Fruit fly (Drosophila melanogaster) whole organism, embryonic: ENCODE results near the gene CG32793.

Source experiments
- BEAF-32 ChIP-seq: fragments of 200-800 bp; sonication (Bioruptor generic); optimal IDR thresholded peaks from 3 replicates; lab custom pipeline; 2017; ENCODE audit warnings: missing biosample characterization, missing genetic modification characterization, mild to moderate bottlenecking, moderate library complexity, missing genetic modification reagents
- C15 ChIP-seq: fragments of 200-800 bp; sonication (Bioruptor generic); IDR thresholded peaks from 3 replicates; pipeline ENCODE4 v1.3.6; 2022; ENCODE audit warnings: missing biosample characterization, missing genetic modification characterization
- CG10321 ChIP-seq: fragments of 200-800 bp; sonication (Bioruptor generic); IDR thresholded peaks from 2 replicates; pipeline ENCODE4 v1.3.6; 2022; ENCODE audit warnings: missing biosample characterization, missing genetic modification characterization
- CG10654 ChIP-seq: fragments of 200-800 bp; sonication (Bioruptor generic); optimal IDR thresholded peaks from 2 replicates; lab custom pipeline; 2016; ENCODE audit warnings: missing biosample characterization, missing genetic modification characterization
- CG10959 ChIP-seq: fragments of 200-800 bp; sonication (Bioruptor generic); IDR thresholded peaks from 2 replicates; pipeline ENCODE4 v1.3.6; 2022; ENCODE audit warnings: missing biosample characterization, missing genetic modification characterization
- CG11504 ChIP-seq: fragments of 200-800 bp; sonication (Bioruptor generic); optimal IDR thresholded peaks from 3 replicates; lab custom pipeline; 2019; ENCODE audit warnings: missing biosample characterization, mild to moderate bottlenecking, missing genetic modification characterization, moderate library complexity
- CG11723 ChIP-seq: fragments of 200-800 bp; sonication (Bioruptor generic); optimal IDR thresholded peaks from 2 replicates; lab custom pipeline; 2017; ENCODE audit warnings: missing biosample characterization, mild to moderate bottlenecking, missing genetic modification characterization
- CG12155 ChIP-seq: fragments of 200-800 bp; sonication (Bioruptor generic); optimal IDR thresholded peaks from 3 replicates; lab custom pipeline; 2016; ENCODE audit warnings: missing biosample characterization, missing genetic modification characterization
- CG13123 ChIP-seq: fragments of 200-800 bp; sonication (Bioruptor generic); optimal IDR thresholded peaks from 2 replicates; lab custom pipeline; 2016; ENCODE audit warnings: missing biosample characterization, missing genetic modification characterization
- CG13296 ChIP-seq: fragments of 200-800 bp; sonication (Bioruptor generic); optimal IDR thresholded peaks from 3 replicates; lab custom pipeline; 2018; ENCODE audit warnings: missing biosample characterization, mild to moderate bottlenecking, missing genetic modification characterization
- CG13775 ChIP-seq: fragments of 200-800 bp; sonication (Bioruptor generic); optimal IDR thresholded peaks from 3 replicates; lab custom pipeline; 2017; ENCODE audit warnings: missing biosample characterization, mild to moderate bottlenecking, missing genetic modification characterization
- CG13894 ChIP-seq: fragments of 200-800 bp; sonication (Bioruptor generic); optimal IDR thresholded peaks from 3 replicates; lab custom pipeline; 2018; ENCODE audit warnings: missing biosample characterization, mild to moderate bottlenecking, missing genetic modification characterization, moderate library complexity
- CG14710 ChIP-seq: fragments of 200-800 bp; sonication (Bioruptor generic); optimal IDR thresholded peaks from 3 replicates; lab custom pipeline; 2019; ENCODE audit warnings: missing biosample characterization, mild to moderate bottlenecking, missing genetic modification characterization, moderate library complexity
- CG17568 ChIP-seq: fragments of 200-800 bp; sonication (Bioruptor generic); optimal IDR thresholded peaks from 2 replicates; lab custom pipeline; 2018; ENCODE audit warnings: missing biosample characterization, mild to moderate bottlenecking, missing genetic modification characterization, moderate library complexity
- CG18619 ChIP-seq: fragments of 200-800 bp; sonication (Bioruptor generic); optimal IDR thresholded peaks from 3 replicates; lab custom pipeline; 2017; ENCODE audit warnings: missing biosample characterization, mild to moderate bottlenecking, missing genetic modification characterization
- CG2889 ChIP-seq: fragments of 200-800 bp; sonication (Bioruptor generic); IDR thresholded peaks from 3 replicates; pipeline ENCODE4 v1.3.6; 2022; ENCODE audit warnings: missing biosample characterization, missing genetic modification characterization
- CG31441 ChIP-seq: fragments of 200-800 bp; sonication (Bioruptor generic); IDR thresholded peaks from 2 replicates; pipeline ENCODE4 v1.3.6; 2022; ENCODE audit warnings: missing biosample characterization, missing genetic modification characterization
- CG4820 ChIP-seq: fragments of 200-800 bp; sonication (Bioruptor generic); optimal IDR thresholded peaks from 3 replicates; lab custom pipeline; 2016; ENCODE audit warnings: missing biosample characterization, missing genetic modification characterization
- CG5953 ChIP-seq: fragments of 200-800 bp; sonication (Bioruptor generic); IDR thresholded peaks from 2 replicates; pipeline ENCODE4 v1.3.6; 2022; ENCODE audit warnings: missing biosample characterization, missing genetic modification characterization
- CG6689 ChIP-seq: fragments of 200-800 bp; sonication (Bioruptor generic); IDR thresholded peaks from 2 replicates; pipeline ENCODE4 v1.3.6; 2022; ENCODE audit warnings: missing biosample characterization, missing genetic modification characterization
- CG7357 ChIP-seq: fragments of 200-800 bp; sonication (Bioruptor generic); IDR thresholded peaks from 3 replicates; pipeline ENCODE4 v1.3.6; 2022; ENCODE audit warnings: missing biosample characterization, missing genetic modification characterization
- CG9437 ChIP-seq: fragments of 200-800 bp; sonication (Bioruptor generic); optimal IDR thresholded peaks from 2 replicates; lab custom pipeline; 2018; ENCODE audit warnings: missing biosample characterization, mild to moderate bottlenecking, missing genetic modification characterization
- CG9817 ChIP-seq: fragments of 200-800 bp; sonication (Bioruptor generic); optimal IDR thresholded peaks from 2 replicates; lab custom pipeline; 2018; ENCODE audit warnings: missing biosample characterization, mild to moderate bottlenecking, missing genetic modification characterization, moderate library complexity
- CrebB ChIP-seq: fragments of 200-800 bp; sonication (Bioruptor generic); optimal IDR thresholded peaks from 3 replicates; lab custom pipeline; 2018; ENCODE audit warnings: missing biosample characterization, mild to moderate bottlenecking, missing genetic modification characterization
- Dip3 ChIP-seq: fragments of 200-800 bp; sonication (Bioruptor generic); optimal IDR thresholded peaks from 3 replicates; lab custom pipeline; 2016; ENCODE audit warnings: missing biosample characterization, missing genetic modification characterization
- Gug ChIP-seq: fragments of 200-800 bp; sonication (Bioruptor generic); IDR thresholded peaks from 4 replicates; pipeline ENCODE4 v1.3.6; 2022; ENCODE audit warnings: missing biosample characterization, missing genetic modification characterization
- HLH3B ChIP-seq: fragments of 200-800 bp; sonication (Bioruptor generic); IDR thresholded peaks from 2 replicates; pipeline ENCODE4 v1.3.6; 2022; ENCODE audit warnings: missing biosample characterization, missing genetic modification characterization
- HLHmδ ChIP-seq: fragments of 200-800 bp; sonication (Bioruptor generic); optimal IDR thresholded peaks from 2 replicates; lab custom pipeline; 2018; ENCODE audit warnings: missing biosample characterization, mild to moderate bottlenecking, missing genetic modification characterization, moderate library complexity
- Hmr ChIP-seq: fragments of 200-800 bp; sonication (Bioruptor generic); optimal IDR thresholded peaks from 3 replicates; lab custom pipeline; 2017; ENCODE audit warnings: mild to moderate bottlenecking, missing biosample characterization, missing genetic modification reagents, missing genetic modification characterization
- MBD-R2 ChIP-seq: fragments of 200-800 bp; sonication (Bioruptor generic); IDR thresholded peaks from 2 replicates; pipeline ENCODE4 v1.3.6; 2022; ENCODE audit warnings: missing biosample characterization, missing genetic modification characterization
- MESR4 ChIP-seq: fragments of 200-800 bp; sonication (Bioruptor generic); optimal IDR thresholded peaks from 2 replicates; lab custom pipeline; 2018; ENCODE audit warnings: missing biosample characterization, mild to moderate bottlenecking, missing genetic modification characterization, moderate library complexity
- Optix ChIP-seq: fragments of 200-800 bp; sonication (Bioruptor generic); IDR thresholded peaks from 3 replicates; pipeline ENCODE4 v1.3.6; 2022; ENCODE audit warnings: missing biosample characterization, missing genetic modification characterization
- PHDP ChIP-seq: fragments of 200-800 bp; sonication (Bioruptor generic); optimal IDR thresholded peaks from 3 replicates; lab custom pipeline; 2018; ENCODE audit warnings: missing biosample characterization, mild to moderate bottlenecking, missing genetic modification characterization, moderate library complexity
- Trl ChIP-seq, 3 experiments: fragments of >200 bp in 2 of 3; fragments of 200-800 bp in 1 of 3; sonication (Bioruptor generic) in 1 of 3; optimal IDR thresholded peaks; 2 replicates in 1 of 3; 3 replicates in 2 of 3; lab custom pipeline; 2016 to 2017; ENCODE audit warnings: missing biosample characterization in 1 of 3, missing genetic modification characterization in 1 of 3
- ara ChIP-seq: fragments of 200-800 bp; sonication (Bioruptor generic); IDR thresholded peaks from 2 replicates; pipeline ENCODE4 v1.3.6; 2022; ENCODE audit warnings: missing biosample characterization, missing genetic modification characterization
- bcd ChIP-seq: fragments of 200-800 bp; sonication (Bioruptor generic); optimal IDR thresholded peaks from 2 replicates; lab custom pipeline; 2017; ENCODE audit warnings: missing biosample characterization, mild to moderate bottlenecking, missing genetic modification characterization
- btn ChIP-seq: fragments of 200-800 bp; sonication (Bioruptor generic); optimal IDR thresholded peaks from 2 replicates; lab custom pipeline; 2016; ENCODE audit warnings: missing biosample characterization, missing genetic modification characterization
- crc ChIP-seq: fragments of 200-800 bp; sonication (Bioruptor generic); optimal IDR thresholded peaks from 2 replicates; lab custom pipeline; 2016; ENCODE audit warnings: missing biosample characterization, missing genetic modification characterization
- en ChIP-seq: fragments of 200-800 bp; sonication (Bioruptor generic); optimal IDR thresholded peaks from 2 replicates; lab custom pipeline; 2016; ENCODE audit warnings: missing biosample characterization, missing genetic modification characterization
- gem ChIP-seq: fragments of 200-800 bp; sonication (Bioruptor generic); optimal IDR thresholded peaks from 2 replicates; lab custom pipeline; 2019; ENCODE audit warnings: missing biosample characterization, mild to moderate bottlenecking, missing genetic modification characterization, moderate library complexity
- grau ChIP-seq: fragments of 200-800 bp; optimal IDR thresholded peaks from 3 replicates; lab custom pipeline; 2019; ENCODE audit warnings: missing biosample characterization, mild to moderate bottlenecking, missing genetic modification characterization, moderate library complexity
- lov ChIP-seq, 2 experiments: fragments of 200-800 bp in 1 of 2; fragments of >200 bp in 1 of 2; sonication (Bioruptor generic) in 1 of 2; IDR thresholded peaks in 1 of 2; optimal IDR thresholded peaks in 1 of 2; 2 replicates in 1 of 2; 3 replicates in 1 of 2; pipeline versions ENCODE4 v1.3.6 to Lab custom; 2017 to 2022; ENCODE audit warnings: missing biosample characterization in 1 of 2, missing genetic modification characterization in 1 of 2
- pho ChIP-seq: fragments of 200-800 bp; sonication (Bioruptor generic); optimal IDR thresholded peaks from 2 replicates; lab custom pipeline; 2016; ENCODE audit warnings: missing biosample characterization, missing genetic modification characterization
- ranshi ChIP-seq: fragments of 200-800 bp; sonication (Bioruptor generic); IDR thresholded peaks from 2 replicates; pipeline ENCODE4 v1.3.6; 2022; ENCODE audit warnings: missing biosample characterization, missing genetic modification characterization
- rib ChIP-seq: fragments of 200-800 bp; sonication (Bioruptor generic); IDR thresholded peaks from 2 replicates; pipeline ENCODE4 v1.3.6; 2022; ENCODE audit warnings: missing biosample characterization, missing genetic modification characterization
- sd ChIP-seq: fragments of 200-800 bp; sonication (Bioruptor generic); optimal IDR thresholded peaks from 3 replicates; lab custom pipeline; 2018; ENCODE audit warnings: missing biosample characterization, mild to moderate bottlenecking, missing genetic modification characterization, moderate library complexity
- tgo ChIP-seq: fragments of 200-800 bp; sonication (Bioruptor generic); IDR thresholded peaks from 3 replicates; pipeline ENCODE4 v1.3.6; 2022; ENCODE audit warnings: missing biosample characterization, missing genetic modification characterization
- tna ChIP-seq: fragments of 200-800 bp; sonication (Bioruptor generic); IDR thresholded peaks from 2 replicates; pipeline ENCODE4 v1.3.6; 2022; ENCODE audit warnings: missing biosample characterization, missing genetic modification characterization; ENCODE audit not compliant: partially characterized antibody
- toy ChIP-seq: fragments of 200-800 bp; sonication (Bioruptor generic); IDR thresholded peaks from 2 replicates; pipeline ENCODE4 v1.3.6; 2022; ENCODE audit warnings: missing biosample characterization, missing genetic modification characterization
- trh ChIP-seq: fragments of 200-800 bp; sonication (Bioruptor generic); optimal IDR thresholded peaks from 2 replicates; lab custom pipeline; 2016; ENCODE audit warnings: missing biosample characterization, missing genetic modification characterization

CG32793 gene

dm6 chrX:2919742-2920141 lies 9.9 kb upstream of the CG32793 start, which contains the start of gene CG3588 (continued):
- TF ChIP-seq CG13775 (GFP tag; lab: Kevin White, UChicago) (peak; percentile 50), CG2889 (GFP tag; lab: Robert Waterston, UW) (peak; percentile 50; the same call in 1 of the 3 replicates), BEAF-32 (GFP tag; lab: Kevin White, UChicago) (no peak), C15 (GFP tag; lab: Robert Waterston, UW) (peak; percentile 59; the same call in 2 of the 3 replicates), CG9437 (GFP tag; lab: Kevin White, UChicago) (peak; percentile 45), grau (tag; lab: Kevin White, UChicago) (peak; percentile 71), trh (GFP tag; lab: Kevin White, UChicago) (no peak), tna (no peak), CG12155 (GFP tag; lab: Kevin White, UChicago) (peak; percentile 70), CG7357 (GFP tag; lab: Robert Waterston, UW) (0 out of 3 replicates have a peak, but pooled peaks have one; percentile 50), CG10654 (GFP tag; lab: Kevin White, UChicago) (peak; percentile 59), ara (GFP tag; lab: Robert Waterston, UW) (peak; percentile 65), CG14710 (peak; percentile 32), CG10959 (GFP tag; lab: Robert Waterston, UW) (0 out of 2 replicates have a peak, but pooled peaks have one; percentile 19), ranshi (GFP tag; lab: Robert Waterston, UW) (peak; percentile 83), Trl (optimal IDR thresholded peaks at IDR 0.05; lab: Kevin White, UChicago) (no peak), Trl (GFP tag; optimal IDR thresholded peaks at IDR 0.05; lab: Kevin White, UChicago) (no peak), PHDP (tag; lab: Kevin White, UChicago) (peak; percentile 78), CG13123 (peak; percentile 67), Optix (GFP tag; lab: Robert Waterston, UW) (no peak), Hmr (GFP tag; lab: Kevin White, UChicago) (peak; percentile 71), pho (GFP tag; lab: Kevin White, UChicago) (peak; percentile 82), btn (peak; percentile 31), bcd (GFP tag; lab: Kevin White, UChicago) (peak; percentile 68), tgo (peak; percentile 80), CG11723 (GFP tag; lab: Kevin White, UChicago) (no peak), lov (optimal IDR thresholded peaks at IDR 0.05; lab: Kevin White, UChicago) (no peak), lov (GFP tag; IDR thresholded peaks at IDR 0.05; lab: Robert Waterston, UW) (0 out of 3 replicates have a peak, but pooled peaks have one; percentile 14), en (no peak), CG11504 (tag; lab: Kevin White, UChicago) (peak; percentile 76), CG17568 (GFP tag; lab: Kevin White, UChicago) (peak; percentile 54), Gug (peak; percentile 79; the same call in 3 of the 4 replicates), CG13296 (GFP tag; lab: Kevin White, UChicago) (peak; percentile 75), HLH3B (GFP tag; lab: Robert Waterston, UW) (peak; percentile 55), rib (GFP tag; lab: Robert Waterston, UW) (peak; percentile 84), MESR4 (GFP tag; lab: Kevin White, UChicago) (no peak), CG18619 (GFP tag; lab: Kevin White, UChicago) (peak; percentile 57), MBD-R2 (GFP tag; lab: Robert Waterston, UW) (peak; percentile 57), CG5953 (0 out of 2 replicates have a peak, but pooled peaks have one; percentile 31), crc (no peak), CG10321 (GFP tag; lab: Robert Waterston, UW) (no peak), sd (tag; lab: Kevin White, UChicago) (peak; percentile 45), CrebB (tag; lab: Kevin White, UChicago) (peak; percentile 35), CG31441 (GFP tag; lab: Robert Waterston, UW) (peak; percentile 56), HLHmδ (GFP tag; lab: Kevin White, UChicago) (no peak), toy (0 out of 2 replicates have a peak, but pooled peaks have one; percentile 46), CG4820 (GFP tag; lab: Kevin White, UChicago) (peak; percentile 33), CG9817 (tag; lab: Kevin White, UChicago) (peak; percentile 75), Dip3 (GFP tag; lab: Kevin White, UChicago) (peak; percentile 59), CG13894 (tag; lab: Kevin White, UChicago) (peak; percentile 79), CG6689 (GFP tag; lab: Robert Waterston, UW) (peak; percentile 71), gem (tag; lab: Kevin White, UChicago) (peak; percentile 79)
